Fruit fly (Drosophila melanogaster) whole organism, embryonic: ENCODE measurements around the gene east.
A peak's percentile ranks its signal among the peaks of the same experiment; 100 is the strongest.

Experiments
- CG11504 ChIP-seq: fragments of 200-800 bp; sonication (Bioruptor generic); optimal IDR thresholded peaks from 3 replicates; lab custom pipeline; 2019; ENCODE audit warnings: missing biosample characterization, mild to moderate bottlenecking, missing genetic modification characterization, moderate library complexity
- CG12299 ChIP-seq: fragments of 200-800 bp; sonication (Bioruptor generic); optimal IDR thresholded peaks from 2 replicates; lab custom pipeline; 2018; ENCODE audit warnings: missing biosample characterization, mild to moderate bottlenecking, missing genetic modification characterization
- CG12744 ChIP-seq: fragments of 200-800 bp; sonication (Bioruptor generic); optimal IDR thresholded peaks from 2 replicates; lab custom pipeline; 2016; ENCODE audit warnings: missing biosample characterization, missing genetic modification characterization
- CG12769 ChIP-seq: fragments of 200-800 bp; sonication (Bioruptor generic); optimal IDR thresholded peaks from 2 replicates; lab custom pipeline; 2019; ENCODE audit warnings: missing biosample characterization, mild to moderate bottlenecking, missing genetic modification characterization, moderate library complexity
- CG14014 ChIP-seq: fragments of 200-800 bp; sonication (Bioruptor generic); IDR thresholded peaks from 2 replicates; pipeline ENCODE4 v1.3.6; 2022; ENCODE audit warnings: missing biosample characterization, missing genetic modification characterization
- CG15269 ChIP-seq: fragments of 200-800 bp; sonication (Bioruptor generic); optimal IDR thresholded peaks from 2 replicates; lab custom pipeline; 2018; ENCODE audit warnings: missing biosample characterization, mild to moderate bottlenecking, missing genetic modification characterization, moderate library complexity
- CG1603 ChIP-seq: fragments of 200-800 bp; sonication (Bioruptor generic); optimal IDR thresholded peaks from 2 replicates; lab custom pipeline; 2019; ENCODE audit warnings: missing biosample characterization, mild to moderate bottlenecking, missing genetic modification characterization, moderate library complexity
- CG17359 ChIP-seq: fragments of 200-800 bp; sonication (Bioruptor generic); optimal IDR thresholded peaks from 3 replicates; lab custom pipeline; 2018; ENCODE audit warnings: missing biosample characterization, mild to moderate bottlenecking, missing genetic modification characterization, moderate library complexity
- CG17361 ChIP-seq: fragments of 200-800 bp; sonication (Bioruptor generic); IDR thresholded peaks from 3 replicates; pipeline ENCODE4 v1.3.6; 2022; ENCODE audit warnings: missing biosample characterization, missing genetic modification characterization
- CG18262 ChIP-seq: fragments of 200-800 bp; optimal IDR thresholded peaks from 3 replicates; lab custom pipeline; 2019; ENCODE audit warnings: missing biosample characterization, mild to moderate bottlenecking, missing genetic modification characterization, moderate library complexity
- CG2678 ChIP-seq: fragments of 200-800 bp; sonication (Bioruptor generic); optimal IDR thresholded peaks from 3 replicates; lab custom pipeline; 2019; ENCODE audit warnings: missing biosample characterization, mild to moderate bottlenecking, missing genetic modification characterization, moderate library complexity
- CG31441 ChIP-seq: fragments of 200-800 bp; sonication (Bioruptor generic); IDR thresholded peaks from 2 replicates; pipeline ENCODE4 v1.3.6; 2022; ENCODE audit warnings: missing biosample characterization, missing genetic modification characterization
- CG33213 ChIP-seq: fragments of 200-800 bp; sonication (Bioruptor generic); optimal IDR thresholded peaks from 3 replicates; lab custom pipeline; 2016; ENCODE audit warnings: missing biosample characterization, missing genetic modification characterization
- CG34422 ChIP-seq: fragments of 200-800 bp; sonication (Bioruptor generic); IDR thresholded peaks from 3 replicates; pipeline ENCODE4 v1.3.6; 2022; ENCODE audit warnings: missing biosample characterization, missing genetic modification characterization
- CG3726 ChIP-seq: fragments of 200-800 bp; sonication (Bioruptor generic); IDR thresholded peaks from 3 replicates; pipeline ENCODE4, ENCODE4 v1.3.6; 2022; ENCODE audit warnings: missing biosample characterization, missing genetic modification characterization
- CG4424 ChIP-seq: fragments of 200-800 bp; sonication (Bioruptor generic); optimal IDR thresholded peaks from 3 replicates; lab custom pipeline; 2016; ENCODE audit warnings: missing biosample characterization, missing genetic modification characterization
- CG6175 ChIP-seq: fragments of 200-800 bp; sonication (Bioruptor generic); IDR thresholded peaks from 3 replicates; pipeline ENCODE4 v1.3.6; 2022; ENCODE audit warnings: missing biosample characterization, missing genetic modification characterization
- CG8290 ChIP-seq, 3 experiments: fragments of 200-800 bp; sonication (Bioruptor generic); optimal IDR thresholded peaks; 2 replicates each; lab custom pipeline; 2016 to 2019; ENCODE audit warnings: missing biosample characterization in 3 of 3, missing genetic modification characterization in 3 of 3, mild to moderate bottlenecking in 2 of 3, moderate library complexity in 1 of 3
- CG9932 ChIP-seq: fragments of 200-800 bp; sonication (Bioruptor generic); IDR thresholded peaks from 2 replicates; pipeline ENCODE4 v1.3.6; 2022; ENCODE audit warnings: missing biosample characterization, missing genetic modification characterization
- Camta ChIP-seq: fragments of 200-800 bp; sonication (Bioruptor generic); optimal IDR thresholded peaks from 2 replicates; lab custom pipeline; 2016; ENCODE audit warnings: missing biosample characterization, missing genetic modification characterization
- Chrac-16 ChIP-seq: fragments of 200-800 bp; sonication (Bioruptor generic); optimal IDR thresholded peaks from 3 replicates; lab custom pipeline; 2016; ENCODE audit warnings: missing biosample characterization, missing genetic modification characterization
- CoRest ChIP-seq: fragments of 200-800 bp; sonication (Bioruptor generic); optimal IDR thresholded peaks from 3 replicates; lab custom pipeline; 2018; ENCODE audit warnings: missing biosample characterization, mild to moderate bottlenecking, missing genetic modification characterization, moderate library complexity
- D ChIP-seq, 2 experiments: fragments of 200-800 bp in 1 of 2; fragments of >200 bp in 1 of 2; sonication (Bioruptor generic) in 1 of 2; optimal IDR thresholded peaks; 2 replicates in 1 of 2; 3 replicates in 1 of 2; lab custom pipeline; 2017; ENCODE audit warnings: mild to moderate bottlenecking in 1 of 2, missing biosample characterization in 1 of 2, missing genetic modification characterization in 1 of 2, missing genetic modification reagents in 1 of 2
- Eip74EF ChIP-seq, 2 experiments: fragments of 200-800 bp in 1 of 2; fragments of >200 bp in 1 of 2; sonication (Bioruptor generic) in 1 of 2; optimal IDR thresholded peaks; 2 replicates each; lab custom pipeline; 2017 to 2019; ENCODE audit warnings: missing biosample characterization in 2 of 2, missing genetic modification characterization in 2 of 2, mild to moderate bottlenecking in 1 of 2, moderate library complexity in 1 of 2
- Ets97D ChIP-seq: fragments of 200-800 bp; sonication (Bioruptor generic); optimal IDR thresholded peaks from 3 replicates; lab custom pipeline; 2016; ENCODE audit warnings: missing biosample characterization, missing genetic modification characterization
- Hr51 ChIP-seq, 2 experiments: fragments of 200-800 bp; sonication (Bioruptor generic); optimal IDR thresholded peaks; 2 replicates in 1 of 2; 3 replicates in 1 of 2; lab custom pipeline; 2016 to 2018; ENCODE audit warnings: missing biosample characterization in 2 of 2, missing genetic modification characterization in 2 of 2, mild to moderate bottlenecking in 1 of 2, moderate library complexity in 1 of 2
- Hr78 ChIP-seq, 2 experiments: fragments of 200-800 bp in 1 of 2; fragments of >200 bp in 1 of 2; sonication (Bioruptor generic) in 1 of 2; optimal IDR thresholded peaks; 2 replicates each; lab custom pipeline; 2017 to 2019; ENCODE audit warnings: missing biosample characterization in 2 of 2, missing genetic modification characterization in 2 of 2, mild to moderate bottlenecking in 1 of 2, moderate library complexity in 1 of 2
- Hsf ChIP-seq: fragments of 200-800 bp; sonication (Bioruptor generic); optimal IDR thresholded peaks from 3 replicates; lab custom pipeline; 2016; ENCODE audit warnings: missing biosample characterization, missing genetic modification characterization
- MESR4 ChIP-seq: fragments of 200-800 bp; sonication (Bioruptor generic); optimal IDR thresholded peaks from 2 replicates; lab custom pipeline; 2018; ENCODE audit warnings: missing biosample characterization, mild to moderate bottlenecking, missing genetic modification characterization, moderate library complexity
- Nf-YC ChIP-seq: fragments of 200-800 bp; optimal IDR thresholded peaks from 3 replicates; lab custom pipeline; 2019; ENCODE audit warnings: missing biosample characterization, mild to moderate bottlenecking, missing genetic modification characterization, moderate library complexity
- Oaz ChIP-seq: fragments of 200-800 bp; sonication (Bioruptor generic); IDR thresholded peaks from 2 replicates; pipeline ENCODE4 v1.3.6; 2022; ENCODE audit warnings: missing biosample characterization, missing genetic modification characterization
- PHDP ChIP-seq: fragments of 200-800 bp; sonication (Bioruptor generic); optimal IDR thresholded peaks from 3 replicates; lab custom pipeline; 2018; ENCODE audit warnings: missing biosample characterization, mild to moderate bottlenecking, missing genetic modification characterization, moderate library complexity
- Rfx ChIP-seq: fragments of 200-800 bp; sonication (Bioruptor generic); IDR thresholded peaks from 2 replicates; pipeline ENCODE4 v1.3.6; 2022; ENCODE audit warnings: missing biosample characterization, missing genetic modification characterization
- amos ChIP-seq: fragments of 200-800 bp; sonication (Bioruptor generic); IDR thresholded peaks from 2 replicates; pipeline ENCODE4 v1.3.6; 2022; ENCODE audit warnings: missing biosample characterization, missing genetic modification characterization; ENCODE audit not compliant: partially characterized antibody
- bcd ChIP-seq: fragments of 200-800 bp; sonication (Bioruptor generic); optimal IDR thresholded peaks from 2 replicates; lab custom pipeline; 2017; ENCODE audit warnings: missing biosample characterization, mild to moderate bottlenecking, missing genetic modification characterization
- dmrt99B ChIP-seq: fragments of 200-800 bp; sonication (Bioruptor generic); optimal IDR thresholded peaks from 2 replicates; lab custom pipeline; 2018; ENCODE audit warnings: missing biosample characterization, mild to moderate bottlenecking, missing genetic modification characterization, moderate library complexity
- dpn ChIP-seq, 2 experiments: fragments of 200-800 bp; sonication (Bioruptor generic); optimal IDR thresholded peaks; 3 replicates each; lab custom pipeline; 2016; ENCODE audit warnings: missing biosample characterization in 2 of 2, missing genetic modification characterization in 2 of 2
- ems ChIP-seq: fragments of 200-800 bp; sonication (Bioruptor generic); optimal IDR thresholded peaks from 3 replicates; lab custom pipeline; 2016; ENCODE audit warnings: missing biosample characterization, missing genetic modification characterization
- gem ChIP-seq: fragments of 200-800 bp; sonication (Bioruptor generic); optimal IDR thresholded peaks from 2 replicates; lab custom pipeline; 2019; ENCODE audit warnings: missing biosample characterization, mild to moderate bottlenecking, missing genetic modification characterization, moderate library complexity
- grau ChIP-seq: fragments of 200-800 bp; optimal IDR thresholded peaks from 3 replicates; lab custom pipeline; 2019; ENCODE audit warnings: missing biosample characterization, mild to moderate bottlenecking, missing genetic modification characterization, moderate library complexity
- gsb ChIP-seq: fragments of 200-800 bp; sonication (Bioruptor generic); IDR thresholded peaks from 2 replicates; pipeline ENCODE4 v1.3.6; 2022; ENCODE audit warnings: missing biosample characterization, missing genetic modification characterization
- nom ChIP-seq: fragments of 200-800 bp; sonication (Bioruptor generic); optimal IDR thresholded peaks from 2 replicates; lab custom pipeline; 2017; ENCODE audit warnings: missing biosample characterization, missing genetic modification characterization, mild to moderate bottlenecking, moderate library complexity, missing genetic modification reagents
- sens ChIP-seq: fragments of 200-800 bp; sonication (Bioruptor generic); peaks from one replicate; lab custom pipeline; 2016; ENCODE audit warnings: missing biosample characterization, missing genetic modification characterization
- sob ChIP-seq: fragments of 200-800 bp; sonication (Bioruptor generic); IDR thresholded peaks from 2 replicates; pipeline ENCODE4 v1.3.6; 2022; ENCODE audit warnings: missing biosample characterization, missing genetic modification characterization
- stwl ChIP-seq: fragments of 200-800 bp; sonication (Bioruptor generic); optimal IDR thresholded peaks from 3 replicates; lab custom pipeline; 2018; ENCODE audit warnings: missing biosample characterization, mild to moderate bottlenecking, missing genetic modification characterization, moderate library complexity
- trem ChIP-seq: fragments of 200-800 bp; optimal IDR thresholded peaks from 3 replicates; lab custom pipeline; 2019; ENCODE audit warnings: missing biosample characterization, mild to moderate bottlenecking, missing genetic modification characterization, moderate library complexity

Gene east

DNA sequence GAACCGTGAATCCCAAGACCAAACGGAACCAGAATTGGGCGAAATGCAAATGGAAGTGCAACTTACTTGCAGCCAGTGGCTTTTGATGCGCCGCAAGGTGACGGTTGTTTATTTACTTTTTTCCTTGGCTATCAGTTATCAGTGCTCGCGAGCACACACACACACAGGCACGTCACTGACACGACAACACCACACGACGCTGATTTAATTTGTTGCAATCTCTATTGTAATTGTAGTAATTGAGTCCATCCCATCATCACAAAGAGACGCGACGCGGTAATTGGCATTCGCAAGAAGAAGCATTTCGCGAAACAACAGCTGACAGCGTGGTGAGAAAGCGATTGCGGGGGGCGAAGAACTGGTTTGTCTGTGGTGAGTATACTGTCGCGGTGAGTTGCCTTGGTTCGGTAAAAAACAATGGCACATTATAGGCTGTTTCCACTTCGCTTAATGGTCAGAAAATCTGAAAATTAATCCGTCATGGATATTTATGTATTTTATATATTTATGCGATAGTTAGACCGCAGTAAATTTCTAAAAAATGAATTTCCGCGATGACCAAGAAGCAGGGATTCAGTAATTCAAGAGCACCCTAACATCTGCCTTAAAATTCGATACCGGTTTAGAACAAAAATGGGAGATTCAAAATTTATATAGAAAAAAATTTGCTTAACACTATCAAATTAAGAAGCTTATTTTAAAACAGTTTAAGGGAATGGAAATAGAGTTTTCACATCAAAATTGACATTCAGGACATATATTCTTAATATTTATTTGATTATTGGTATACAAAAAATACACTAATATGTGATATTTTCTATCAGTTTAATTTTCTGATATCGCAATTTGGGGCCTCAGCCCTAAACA lies 31.6 kb downstream of the east start, which contains the start of the genes Actn and usp (continued):
- no peak for TF ChIP-seq CG12299 (tag; lab: Kevin White, UChicago)
- TF ChIP-seq CG17359 = peak; percentile 8
- TF ChIP-seq CG12744 = no peak
- peak; percentile 56 for TF ChIP-seq trem
- TF ChIP-seq Ets97D (GFP tag; lab: Kevin White, UChicago) = peak; percentile 1
- peak; percentile 2 for TF ChIP-seq MESR4 (GFP tag; lab: Kevin White, UChicago)
- peak; percentile 31 for TF ChIP-seq CG15269 (tag; lab: Kevin White, UChicago)
- no peak for TF ChIP-seq D (optimal IDR thresholded peaks at IDR 0.05; lab: Kevin White, UChicago)
- TF ChIP-seq D (GFP tag; optimal IDR thresholded peaks at IDR 0.05; lab: Kevin White, UChicago) = peak; percentile 43
- peak; percentile 63 for TF ChIP-seq nom (GFP tag; lab: Kevin White, UChicago)
- peak in 1 of 2 experiments; percentile 28 for TF ChIP-seq Hr51 (GFP tag; optimal IDR thresholded peaks at IDR 0.05; lab: Kevin White, UChicago)
- peak; percentile 18 for TF ChIP-seq CG33213
- TF ChIP-seq sob = peak; percentile 22; the same call in 1 of the 2 replicates
- no peak for TF ChIP-seq gsb (GFP tag; lab: Robert Waterston, UW)
- peak; percentile 59 for TF ChIP-seq gem (tag; lab: Kevin White, UChicago)
- peak; percentile 33 for TF ChIP-seq CG18262 (tag; lab: Kevin White, UChicago)
- no peak for TF ChIP-seq Oaz (GFP tag; lab: Robert Waterston, UW)
- peak; percentile 23; the same call in 1 of the 3 replicates for TF ChIP-seq CG34422 (GFP tag; lab: Robert Waterston, UW)
- no peak for TF ChIP-seq CG6175 (GFP tag; lab: Robert Waterston, UW)
- TF ChIP-seq CG12769 (tag; lab: Kevin White, UChicago) = peak; percentile 17
- TF ChIP-seq grau (tag; lab: Kevin White, UChicago) = peak; percentile 33
- TF ChIP-seq stwl (tag; lab: Kevin White, UChicago) = peak; percentile 40
- TF ChIP-seq dmrt99B = peak; percentile 22
- TF ChIP-seq CG3726 (GFP tag; lab: Robert Waterston, UW) = no peak
- TF ChIP-seq CG14014 (GFP tag; lab: Robert Waterston, UW) = peak; percentile 51; the same call in 1 of the 2 replicates
- TF ChIP-seq CG2678 (tag; lab: Kevin White, UChicago) = peak; percentile 44
- peak; percentile 42 for TF ChIP-seq CoRest
- TF ChIP-seq Rfx (GFP tag; lab: Robert Waterston, UW) = peak; percentile 42; the same call in 1 of the 2 replicates
- peak; percentile 28 for TF ChIP-seq PHDP (tag; lab: Kevin White, UChicago)
- peak; percentile 50 for TF ChIP-seq CG31441 (GFP tag; lab: Robert Waterston, UW)
- TF ChIP-seq CG11504 (tag; lab: Kevin White, UChicago) = peak; percentile 56
- TF ChIP-seq amos (GFP tag; lab: Robert Waterston, UW) = peak; percentile 10; the same call in 1 of the 2 replicates
- no peak for TF ChIP-seq Camta (GFP tag; lab: Kevin White, UChicago)
- peak; percentile 31 for TF ChIP-seq bcd (GFP tag; lab: Kevin White, UChicago)
- no peak for TF ChIP-seq CG8290 (GFP tag; optimal IDR thresholded peaks at IDR 0.05; lab: Kevin White, UChicago)
- peak in 1 of 2 experiments; percentile 57 for TF ChIP-seq CG8290 (tag; optimal IDR thresholded peaks at IDR 0.05; lab: Kevin White, UChicago)
- TF ChIP-seq Nf-YC (tag; lab: Kevin White, UChicago) = peak; percentile 16
- peak in 1 of 2 experiments; percentile 53 for TF ChIP-seq Hr78 (GFP tag; optimal IDR thresholded peaks at IDR 0.05; lab: Kevin White, UChicago)
- peak in 1 of 2 experiments; percentile 8 for TF ChIP-seq dpn (GFP tag; optimal IDR thresholded peaks at IDR 0.05; lab: Kevin White, UChicago)
- peak; percentile 48; the same call in 2 of the 3 replicates for TF ChIP-seq CG17361
- peak; percentile 16; the same call in 1 of the 2 replicates for TF ChIP-seq CG9932 (GFP tag; lab: Robert Waterston, UW)
- TF ChIP-seq Hsf (GFP tag; lab: Kevin White, UChicago) = peak; percentile 1
- no peak for TF ChIP-seq ems (GFP tag; lab: Kevin White, UChicago)
- TF ChIP-seq Eip74EF (GFP tag; optimal IDR thresholded peaks at IDR 0.05; lab: Kevin White, UChicago) = peak in 1 of 2 experiments; percentile 83
- TF ChIP-seq Chrac-16 (GFP tag; lab: Kevin White, UChicago) = peak; percentile 2
- peak; percentile 45 for TF ChIP-seq CG4424 (GFP tag; lab: Kevin White, UChicago)
- TF ChIP-seq CG1603 (tag; lab: Kevin White, UChicago) = peak; percentile 49
- peak; percentile 86 for TF ChIP-seq sens (GFP tag; lab: Kevin White, UChicago)
